Worm (Caenorhabditis elegans): ENCODE data around the gene cpna-5.

cpna-5 gene

ce11 chrII:7670039-7670438, 48.4 kb downstream of the cpna-5 start:
- TF ChIP-seq fos-1 (tag; optimal IDR thresholded peaks at IDR 0.05) = no peak
- TF ChIP-seq pqm-1 (tag; optimal IDR thresholded peaks at IDR 0.05) = no peak
- TF ChIP-seq ztf-7 (tag; optimal IDR thresholded peaks at IDR 0.05) = no peak
- no peak for TF ChIP-seq cey-2 (tag; optimal IDR thresholded peaks at IDR 0.05; ENCODE audit: borderline replicate concordance, insufficient read depth)
- peak; percentile 80 for TF ChIP-seq ceh-28 (tag; optimal IDR thresholded peaks at IDR 0.05)
- TF ChIP-seq ZK337.2 (GFP tag; IDR thresholded peaks at IDR 0.05) = no peak
- TF ChIP-seq zag-1 (tag; optimal IDR thresholded peaks at IDR 0.05) = no peak
- no peak for TF ChIP-seq hif-1 (tag; optimal IDR thresholded peaks at IDR 0.05)

ce11 chrII:7669409-7669808, 49.0 kb downstream of the cpna-5 start:
- TF ChIP-seq zip-11 (GFP tag; IDR thresholded peaks at IDR 0.05) = no peak
- TF ChIP-seq unc-130 (GFP tag; optimal IDR thresholded peaks at IDR 0.05) = no peak
- TF ChIP-seq ceh-62 (tag; optimal IDR thresholded peaks at IDR 0.05) = no peak
- no peak for TF ChIP-seq php-3 (GFP tag; IDR thresholded peaks at IDR 0.05)
- TF ChIP-seq nhr-10 (tag; optimal IDR thresholded peaks at IDR 0.05) = no peak
- TF ChIP-seq daf-12 (tag; optimal IDR thresholded peaks at IDR 0.05) = no peak
- TF ChIP-seq nhr-48 (tag; optimal IDR thresholded peaks at IDR 0.05) = no peak
- no peak for TF ChIP-seq nhr-41 (GFP tag; IDR thresholded peaks at IDR 0.05)
- peak; percentile 53 for TF ChIP-seq lin-13 (GFP tag; optimal IDR thresholded peaks at IDR 0.05)
- no peak for TF ChIP-seq fos-1 (tag; optimal IDR thresholded peaks at IDR 0.05)
- TF ChIP-seq zfp-3 (GFP tag; conservative IDR thresholded peaks at IDR 0.05) = no peak
- no peak for TF ChIP-seq nhr-102 (tag; optimal IDR thresholded peaks at IDR 0.05)
- TF ChIP-seq F37D6.2 (tag; optimal IDR thresholded peaks at IDR 0.05) = no peak
- no peak for TF ChIP-seq sdz-12 (GFP tag; optimal IDR thresholded peaks at IDR 0.05)
- no peak for TF ChIP-seq ama-1 (optimal IDR thresholded peaks at IDR 0.05)
- no peak; the same call in 1 of the 2 replicates for TF ChIP-seq dmd-6 (GFP tag; IDR thresholded peaks at IDR 0.05)
- peak in 1 of 2 experiments; percentile 28 for TF ChIP-seq unc-62 (GFP tag; optimal IDR thresholded peaks at IDR 0.05 in 1 of 2)
- no peak for TF ChIP-seq unc-62 (tag; optimal IDR thresholded peaks at IDR 0.05)
- TF ChIP-seq egl-27 (tag; optimal IDR thresholded peaks at IDR 0.05) = no peak
- TF ChIP-seq ceh-28 (tag; optimal IDR thresholded peaks at IDR 0.05) = no peak
- TF ChIP-seq lir-3 (tag; optimal IDR thresholded peaks at IDR 0.05) = no peak
- TF ChIP-seq nhr-28 (tag; optimal IDR thresholded peaks at IDR 0.05) = peak; percentile 57
- TF ChIP-seq snpc-4 (tag; optimal IDR thresholded peaks at IDR 0.05) = no peak
- no peak for TF ChIP-seq cey-2 (tag; optimal IDR thresholded peaks at IDR 0.05; ENCODE audit: borderline replicate concordance, insufficient read depth)
- no peak for TF ChIP-seq attf-4 (tag; optimal IDR thresholded peaks at IDR 0.05)
- no peak for TF ChIP-seq set-16 (GFP tag; IDR thresholded peaks at IDR 0.05)
- no peak for TF ChIP-seq T26A8.4 (GFP tag; IDR thresholded peaks at IDR 0.05)
- no peak for TF ChIP-seq aly-2 (tag; optimal IDR thresholded peaks at IDR 0.05)
- TF ChIP-seq mep-1 (tag; optimal IDR thresholded peaks at IDR 0.05) = peak; percentile 68
- TF ChIP-seq Y105C5A.15 (GFP tag; IDR thresholded peaks at IDR 0.05) = no peak
- TF ChIP-seq fkh-10 (GFP tag; optimal IDR thresholded peaks at IDR 0.05) = no peak
- no peak for TF ChIP-seq daf-19 (GFP tag; conservative IDR thresholded peaks at IDR 0.05)
- no peak for TF ChIP-seq spr-3 (GFP tag; optimal IDR thresholded peaks at IDR 0.05)
- TF ChIP-seq vab-7 (GFP tag; IDR thresholded peaks at IDR 0.05) = no peak
- no peak for TF ChIP-seq mdt-29 (GFP tag; IDR thresholded peaks at IDR 0.05)
- no peak for TF ChIP-seq F49E8.2 (tag; optimal IDR thresholded peaks at IDR 0.05; ENCODE audit: borderline replicate concordance)
- no peak for TF ChIP-seq F26F4.8 (GFP tag; conservative IDR thresholded peaks at IDR 0.05)
- TF ChIP-seq ZK546.5 (tag; optimal IDR thresholded peaks at IDR 0.05) = no peak
- TF ChIP-seq skn-1 (tag; optimal IDR thresholded peaks at IDR 0.05) = no peak
- no peak for TF ChIP-seq lin-1 (GFP tag; IDR thresholded peaks at IDR 0.05)
- TF ChIP-seq lin-39 (tag; optimal IDR thresholded peaks at IDR 0.05) = no peak
- TF ChIP-seq unc-39 (tag; optimal IDR thresholded peaks at IDR 0.05) = no peak
- no peak for TF ChIP-seq nhr-76 (tag; optimal IDR thresholded peaks at IDR 0.05)
- no peak for TF ChIP-seq arid-1 (GFP tag; conservative IDR thresholded peaks at IDR 0.05)
- peak; percentile 18 for TF ChIP-seq dpl-1 (GFP tag; optimal IDR thresholded peaks at IDR 0.05)
- TF ChIP-seq ces-1 (GFP tag; optimal IDR thresholded peaks at IDR 0.05) = no peak
- no peak for TF ChIP-seq zip-2 (tag; optimal IDR thresholded peaks at IDR 0.05)
- no peak for TF ChIP-seq ztf-7 (tag; optimal IDR thresholded peaks at IDR 0.05)
